Fruit fly (Drosophila melanogaster) whole organism, embryonic: ENCODE results near the gene AP-1mu.

ENCODE experiments used
- Asciz ChIP-seq: fragments of 200-800 bp; sonication (Bioruptor generic); optimal IDR thresholded peaks from 2 replicates; lab custom pipeline; 2017; ENCODE audit warnings: missing biosample characterization, mild to moderate bottlenecking, missing genetic modification characterization, missing genetic modification reagents
- Bgb ChIP-seq: fragments of 200-800 bp; sonication (Bioruptor generic); IDR thresholded peaks from 2 replicates; pipeline ENCODE4 v1.3.6; 2022; ENCODE audit warnings: missing biosample characterization, missing genetic modification characterization; ENCODE audit not compliant: partially characterized antibody
- Blimp-1 ChIP-seq: fragments of 200-800 bp; sonication (Bioruptor generic); optimal IDR thresholded peaks from 3 replicates; lab custom pipeline; 2018; ENCODE audit warnings: missing biosample characterization, missing genetic modification characterization, mild to moderate bottlenecking, moderate library complexity, missing genetic modification reagents
- CG10462 ChIP-seq: fragments of 200-800 bp; sonication (Bioruptor generic); optimal IDR thresholded peaks from 2 replicates; lab custom pipeline; 2016; ENCODE audit warnings: missing biosample characterization, missing genetic modification characterization
- CG11093 ChIP-seq: fragments of 200-800 bp; sonication (Bioruptor generic); IDR thresholded peaks from 3 replicates; pipeline ENCODE4 v1.3.6; 2022; ENCODE audit warnings: missing biosample characterization, missing genetic modification characterization
- CG12236 ChIP-seq: fragments of 200-800 bp; sonication (Bioruptor generic); optimal IDR thresholded peaks from 2 replicates; lab custom pipeline; 2016; ENCODE audit warnings: missing biosample characterization, missing genetic modification characterization
- CG12299 ChIP-seq: fragments of 200-800 bp; sonication (Bioruptor generic); optimal IDR thresholded peaks from 2 replicates; lab custom pipeline; 2018; ENCODE audit warnings: missing biosample characterization, mild to moderate bottlenecking, missing genetic modification characterization
- CG14710 ChIP-seq: fragments of 200-800 bp; sonication (Bioruptor generic); optimal IDR thresholded peaks from 3 replicates; lab custom pipeline; 2019; ENCODE audit warnings: missing biosample characterization, mild to moderate bottlenecking, missing genetic modification characterization, moderate library complexity
- CG15601 ChIP-seq: fragments of 200-800 bp; sonication (Bioruptor generic); optimal IDR thresholded peaks from 3 replicates; lab custom pipeline; 2019; ENCODE audit warnings: missing biosample characterization, mild to moderate bottlenecking, missing genetic modification characterization, moderate library complexity
- CG1603 ChIP-seq: fragments of 200-800 bp; sonication (Bioruptor generic); optimal IDR thresholded peaks from 2 replicates; lab custom pipeline; 2019; ENCODE audit warnings: missing biosample characterization, mild to moderate bottlenecking, missing genetic modification characterization, moderate library complexity
- CG1647 ChIP-seq: fragments of 200-800 bp; sonication (Bioruptor generic); optimal IDR thresholded peaks from 3 replicates; lab custom pipeline; 2016; ENCODE audit warnings: missing biosample characterization, missing genetic modification characterization
- CG16815 ChIP-seq: fragments of 200-800 bp; sonication (Bioruptor generic); optimal IDR thresholded peaks from 3 replicates; lab custom pipeline; 2017; ENCODE audit warnings: missing biosample characterization, mild to moderate bottlenecking, missing genetic modification characterization
- CG2202 ChIP-seq: fragments of 200-800 bp; sonication (Bioruptor generic); optimal IDR thresholded peaks from 2 replicates; lab custom pipeline; 2018; ENCODE audit warnings: missing biosample characterization, mild to moderate bottlenecking, missing genetic modification characterization
- CG2712 ChIP-seq: fragments of 200-800 bp; optimal IDR thresholded peaks from 3 replicates; lab custom pipeline; 2019; ENCODE audit warnings: missing biosample characterization, mild to moderate bottlenecking, missing genetic modification characterization, moderate library complexity
- CG31388 ChIP-seq: fragments of 200-800 bp; sonication (Bioruptor generic); optimal IDR thresholded peaks from 2 replicates; lab custom pipeline; 2016; ENCODE audit warnings: missing biosample characterization, missing genetic modification characterization
- CG31441 ChIP-seq: fragments of 200-800 bp; sonication (Bioruptor generic); IDR thresholded peaks from 2 replicates; pipeline ENCODE4 v1.3.6; 2022; ENCODE audit warnings: missing biosample characterization, missing genetic modification characterization
- CG32767 ChIP-seq: fragments of 200-800 bp; sonication (Bioruptor generic); IDR thresholded peaks from 2 replicates; pipeline ENCODE4 v1.3.6; 2022; ENCODE audit warnings: missing biosample characterization, missing genetic modification characterization
- CG33557 ChIP-seq: fragments of 200-800 bp; sonication (Bioruptor generic); optimal IDR thresholded peaks from 2 replicates; lab custom pipeline; 2019; ENCODE audit warnings: missing biosample characterization, mild to moderate bottlenecking, missing genetic modification characterization, moderate library complexity
- CG4854 ChIP-seq: fragments of 200-800 bp; sonication (Bioruptor generic); optimal IDR thresholded peaks from 2 replicates; lab custom pipeline; 2016; ENCODE audit warnings: missing biosample characterization, missing genetic modification characterization, inconsistent platforms
- CG5245 ChIP-seq: fragments of 200-800 bp; sonication (Bioruptor generic); optimal IDR thresholded peaks from 3 replicates; lab custom pipeline; 2016; ENCODE audit warnings: missing biosample characterization, missing genetic modification characterization
- CG6175 ChIP-seq: fragments of 200-800 bp; sonication (Bioruptor generic); IDR thresholded peaks from 3 replicates; pipeline ENCODE4 v1.3.6; 2022; ENCODE audit warnings: missing biosample characterization, missing genetic modification characterization
- CG6689 ChIP-seq: fragments of 200-800 bp; sonication (Bioruptor generic); IDR thresholded peaks from 2 replicates; pipeline ENCODE4 v1.3.6; 2022; ENCODE audit warnings: missing biosample characterization, missing genetic modification characterization
- CG6765 ChIP-seq: fragments of 200-800 bp; sonication (Bioruptor generic); optimal IDR thresholded peaks from 3 replicates; lab custom pipeline; 2017; ENCODE audit warnings: missing biosample characterization, mild to moderate bottlenecking, missing genetic modification characterization
- Camta ChIP-seq: fragments of 200-800 bp; sonication (Bioruptor generic); optimal IDR thresholded peaks from 2 replicates; lab custom pipeline; 2016; ENCODE audit warnings: missing biosample characterization, missing genetic modification characterization
- CrebB ChIP-seq: fragments of 200-800 bp; sonication (Bioruptor generic); optimal IDR thresholded peaks from 3 replicates; lab custom pipeline; 2018; ENCODE audit warnings: missing biosample characterization, mild to moderate bottlenecking, missing genetic modification characterization
- Dbx ChIP-seq: fragments of 200-800 bp; sonication (Bioruptor generic); IDR thresholded peaks from 3 replicates; pipeline ENCODE4 v1.3.6; 2022; ENCODE audit warnings: missing biosample characterization, missing genetic modification characterization
- Deaf1 ChIP-seq: fragments of 200-800 bp; optimal IDR thresholded peaks from 3 replicates; lab custom pipeline; 2019; ENCODE audit warnings: missing biosample characterization, mild to moderate bottlenecking, missing genetic modification characterization, moderate library complexity
- ERR ChIP-seq: fragments of 200-800 bp; sonication (Bioruptor generic); optimal IDR thresholded peaks from 2 replicates; lab custom pipeline; 2016; ENCODE audit warnings: missing biosample characterization, missing genetic modification characterization
- Fer2 ChIP-seq: fragments of 200-800 bp; sonication (Bioruptor generic); optimal IDR thresholded peaks from 2 replicates; lab custom pipeline; 2018; ENCODE audit warnings: missing biosample characterization, mild to moderate bottlenecking, missing genetic modification characterization, moderate library complexity
- MTF-1 ChIP-seq: fragments of 200-800 bp; sonication (Bioruptor generic); optimal IDR thresholded peaks from 2 replicates; lab custom pipeline; 2018; ENCODE audit warnings: missing biosample characterization, mild to moderate bottlenecking, missing genetic modification characterization, borderline replicate concordance
- Pdp1 ChIP-seq, 2 experiments: fragments of 200-800 bp; sonication (Bioruptor generic); optimal IDR thresholded peaks; 3 replicates each; lab custom pipeline; 2016; ENCODE audit warnings: missing biosample characterization in 2 of 2, missing genetic modification characterization in 2 of 2, mild to moderate bottlenecking in 1 of 2, moderate library complexity in 1 of 2
- ap ChIP-seq: fragments of 200-800 bp; sonication (Bioruptor generic); IDR thresholded peaks from 2 replicates; pipeline ENCODE4 v1.3.6; 2022; ENCODE audit warnings: missing biosample characterization, missing genetic modification characterization
- ci ChIP-seq: fragments of 200-800 bp; sonication (Bioruptor generic); IDR thresholded peaks from 3 replicates; pipeline ENCODE4 v1.3.6; 2022; ENCODE audit warnings: missing biosample characterization, missing genetic modification characterization
- crp ChIP-seq, 2 experiments: fragments of 200-800 bp; sonication (Bioruptor generic); optimal IDR thresholded peaks; 2 replicates in 1 of 2; 3 replicates in 1 of 2; lab custom pipeline; 2017; ENCODE audit warnings: missing biosample characterization in 2 of 2, missing genetic modification characterization in 2 of 2, mild to moderate bottlenecking in 1 of 2, moderate library complexity in 1 of 2
- exex ChIP-seq: fragments of 200-800 bp; sonication (Bioruptor generic); optimal IDR thresholded peaks from 4 replicates; lab custom pipeline; 2018; ENCODE audit warnings: missing biosample characterization, mild to moderate bottlenecking, missing genetic modification characterization, moderate library complexity
- fu2 ChIP-seq: fragments of 200-800 bp; sonication (Bioruptor generic); optimal IDR thresholded peaks from 2 replicates; lab custom pipeline; 2016; ENCODE audit warnings: missing biosample characterization, missing genetic modification characterization
- kay ChIP-seq: fragments of 200-800 bp; sonication (Bioruptor generic); optimal IDR thresholded peaks from 2 replicates; lab custom pipeline; 2016; ENCODE audit warnings: missing biosample characterization, missing genetic modification characterization
- org-1 ChIP-seq: fragments of 200-800 bp; sonication (Bioruptor generic); optimal IDR thresholded peaks from 2 replicates; lab custom pipeline; 2017; ENCODE audit warnings: missing biosample characterization, missing genetic modification characterization
- pfk ChIP-seq: fragments of 200-800 bp; sonication (Bioruptor generic); optimal IDR thresholded peaks from 2 replicates; lab custom pipeline; 2018; ENCODE audit warnings: missing biosample characterization, mild to moderate bottlenecking, missing genetic modification characterization, moderate library complexity
- ro ChIP-seq: fragments of 200-800 bp; sonication (Bioruptor generic); IDR thresholded peaks from 2 replicates; pipeline ENCODE4 v1.3.6; 2022; ENCODE audit warnings: missing biosample characterization, missing genetic modification characterization
- run ChIP-seq: fragments of 200-800 bp; sonication (Bioruptor generic); optimal IDR thresholded peaks from 3 replicates; lab custom pipeline; 2018; ENCODE audit warnings: missing biosample characterization, mild to moderate bottlenecking, missing genetic modification characterization
- salm ChIP-seq: fragments of 200-800 bp; sonication (Bioruptor generic); optimal IDR thresholded peaks from 2 replicates; lab custom pipeline; 2018; ENCODE audit warnings: missing biosample characterization, mild to moderate bottlenecking, missing genetic modification characterization
- slbo ChIP-seq: fragments of 200-800 bp; sonication (Bioruptor generic); IDR thresholded peaks from 2 replicates; pipeline ENCODE4 v1.3.6; 2022; ENCODE audit warnings: missing biosample characterization, missing genetic modification characterization
- sna ChIP-seq: fragments of 200-800 bp; sonication (Bioruptor generic); IDR thresholded peaks from 2 replicates; pipeline ENCODE4 v1.3.6; 2022; ENCODE audit warnings: missing biosample characterization, missing genetic modification characterization; ENCODE audit not compliant: partially characterized antibody
- so ChIP-seq: fragments of 200-800 bp; sonication (Bioruptor generic); IDR thresholded peaks from 3 replicates; pipeline ENCODE4 v1.3.6; 2022; ENCODE audit warnings: missing biosample characterization, missing genetic modification characterization
- tio ChIP-seq: fragments of 200-800 bp; sonication (Bioruptor generic); optimal IDR thresholded peaks from 2 replicates; lab custom pipeline; 2017; ENCODE audit warnings: missing biosample characterization, missing genetic modification characterization, inconsistent platforms
- tll ChIP-seq, 2 experiments: fragments of 200-800 bp in 1 of 2; fragments of >200 bp in 1 of 2; sonication (Bioruptor generic) in 1 of 2; optimal IDR thresholded peaks; 2 replicates each; lab custom pipeline; 2017 to 2019; ENCODE audit warnings: missing biosample characterization in 2 of 2, missing genetic modification characterization in 2 of 2, mild to moderate bottlenecking in 1 of 2, moderate library complexity in 1 of 2
- ttk ChIP-seq: fragments of 200-800 bp; sonication (Bioruptor generic); IDR thresholded peaks from 2 replicates; pipeline ENCODE4 v2.1.2; 2022; ENCODE audit warnings: missing biosample characterization, missing genetic modification characterization
- vfl ChIP-seq: fragments of 200-800 bp; sonication (Bioruptor generic); optimal IDR thresholded peaks from 2 replicates; lab custom pipeline; 2016; ENCODE audit warnings: missing biosample characterization, missing genetic modification characterization
- wdn ChIP-seq: fragments of 200-800 bp; sonication (Bioruptor generic); IDR thresholded peaks from 2 replicates; pipeline ENCODE4 v1.3.6; 2022; ENCODE audit warnings: missing biosample characterization, missing genetic modification characterization
- yki ChIP-seq: fragments of >200 bp; optimal IDR thresholded peaks from 3 replicates; lab custom pipeline; 2018

AP-1mu gene

DNA sequence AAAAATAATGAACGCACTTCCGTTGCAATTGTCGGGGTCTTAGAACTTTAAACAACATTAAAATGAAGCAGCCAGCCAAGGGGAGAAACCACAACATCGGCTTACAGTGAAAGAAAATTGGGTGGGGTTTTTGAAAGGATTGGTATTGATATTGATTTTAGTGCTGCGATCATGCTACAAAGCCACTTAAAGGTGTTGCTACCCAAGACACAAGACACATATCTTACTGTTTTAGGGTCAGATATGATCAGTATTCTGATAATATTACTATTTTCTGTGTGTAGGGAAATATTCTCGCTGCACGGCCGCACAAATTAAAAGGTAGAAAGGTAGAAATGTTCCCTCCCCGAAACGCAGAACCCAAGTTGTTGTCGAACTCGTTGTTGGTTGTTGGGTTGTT is 45.8 kb upstream of the AP-1mu start (continued):
- TF ChIP-seq exex (tag; lab: Kevin White, UChicago): no peak
- no peak for TF ChIP-seq CG10462
- no peak for TF ChIP-seq pfk
- TF ChIP-seq ttk (GFP tag; lab: Robert Waterston, UW): no peak
- no peak for TF ChIP-seq salm (tag; lab: Kevin White, UChicago)
- TF ChIP-seq CG31441 (GFP tag; lab: Robert Waterston, UW): peak; percentile 41; the same call in 1 of the 2 replicates
- TF ChIP-seq Blimp-1: peak; percentile 67
- TF ChIP-seq tio (GFP tag; lab: Kevin White, UChicago): peak; percentile 43
- no peak for TF ChIP-seq Asciz (GFP tag; lab: Kevin White, UChicago)
- TF ChIP-seq org-1: no peak
- TF ChIP-seq yki (lab: Kevin White, UChicago): no peak
- no peak for TF ChIP-seq CG11093 (GFP tag; lab: Robert Waterston, UW)
- no peak for TF ChIP-seq CG32767 (GFP tag; lab: Robert Waterston, UW)
- TF ChIP-seq CG6765 (GFP tag; lab: Kevin White, UChicago): no peak
- TF ChIP-seq tll (GFP tag; optimal IDR thresholded peaks at IDR 0.05; lab: Kevin White, UChicago): no peak
- TF ChIP-seq Dbx (GFP tag; lab: Robert Waterston, UW): no peak
- peak; percentile 56 for TF ChIP-seq CG33557 (GFP tag; lab: Kevin White, UChicago)
- peak; percentile 77 for TF ChIP-seq CG1603 (tag; lab: Kevin White, UChicago)
- TF ChIP-seq CG6689: peak; percentile 55; the same call in 1 of the 2 replicates
- 0 out of 2 replicates have a peak, but pooled peaks have one; percentile 3 for TF ChIP-seq slbo (GFP tag; lab: Robert Waterston, UW)
- TF ChIP-seq kay: no peak
- peak; percentile 24 to 48 for TF ChIP-seq Pdp1 (GFP tag; optimal IDR thresholded peaks at IDR 0.05; lab: Kevin White, UChicago)
- TF ChIP-seq CG2202: peak; percentile 26
- TF ChIP-seq CrebB (tag; lab: Kevin White, UChicago): no peak
- TF ChIP-seq vfl (GFP tag; lab: Kevin White, UChicago): no peak
- TF ChIP-seq ci (GFP tag; lab: Robert Waterston, UW): peak; percentile 52; the same call in 1 of the 3 replicates
- peak; percentile 45 for TF ChIP-seq CG5245 (GFP tag; lab: Kevin White, UChicago)
- TF ChIP-seq fu2 (GFP tag; lab: Kevin White, UChicago): no peak
- no peak for TF ChIP-seq Bgb (GFP tag; lab: Robert Waterston, UW)
- TF ChIP-seq CG1647 (GFP tag; lab: Kevin White, UChicago): no peak
- TF ChIP-seq Fer2: no peak
- TF ChIP-seq CG14710 (tag; lab: Kevin White, UChicago): peak; percentile 67
- no peak for TF ChIP-seq Camta (GFP tag; lab: Kevin White, UChicago)
- TF ChIP-seq MTF-1 (GFP tag; lab: Kevin White, UChicago): peak; percentile 13
- TF ChIP-seq run: no peak
- TF ChIP-seq CG12299 (tag; lab: Kevin White, UChicago): no peak
- peak; percentile 20 for TF ChIP-seq CG16815 (GFP tag; lab: Kevin White, UChicago)
- TF ChIP-seq crp (GFP tag; optimal IDR thresholded peaks at IDR 0.05; lab: Kevin White, UChicago): no peak
- no peak for TF ChIP-seq ERR
- no peak for TF ChIP-seq so (GFP tag; lab: Robert Waterston, UW)
- no peak for TF ChIP-seq CG4854 (GFP tag; lab: Kevin White, UChicago)
- no peak for TF ChIP-seq ro
- TF ChIP-seq CG12236 (GFP tag; lab: Kevin White, UChicago): no peak
- TF ChIP-seq wdn (GFP tag; lab: Robert Waterston, UW): no peak
- no peak for TF ChIP-seq sna (GFP tag; lab: Robert Waterston, UW)
- TF ChIP-seq Deaf1 (tag; lab: Kevin White, UChicago): no peak
- TF ChIP-seq CG6175 (GFP tag; lab: Robert Waterston, UW): no peak
- TF ChIP-seq CG31388: no peak
- TF ChIP-seq CG15601 (tag; lab: Kevin White, UChicago): peak; percentile 24
- TF ChIP-seq ap (GFP tag; lab: Robert Waterston, UW): no peak
- peak; percentile 81 for TF ChIP-seq CG2712 (tag; lab: Kevin White, UChicago)
